Fruit fly (Drosophila melanogaster) whole organism, embryonic: ENCODE measurements around the gene Rchy1.

Experiments
- CG10209 ChIP-seq: fragments of 200-800 bp; sonication (Bioruptor generic); optimal IDR thresholded peaks from 3 replicates; lab custom pipeline; 2017; ENCODE audit warnings: missing biosample characterization, mild to moderate bottlenecking, missing genetic modification characterization, missing genetic modification reagents
- CG11247 ChIP-seq: fragments of 200-800 bp; sonication (Bioruptor generic); IDR thresholded peaks from 2 replicates; pipeline ENCODE4 v1.3.6; 2022; ENCODE audit warnings: missing biosample characterization, missing genetic modification characterization
- CG11560 ChIP-seq: fragments of 200-800 bp; sonication (Bioruptor generic); IDR thresholded peaks from 3 replicates; pipeline ENCODE4 v1.3.6; 2022; ENCODE audit warnings: missing biosample characterization, missing genetic modification characterization
- CG12071 ChIP-seq: fragments of 200-800 bp; sonication (Bioruptor generic); optimal IDR thresholded peaks from 3 replicates; lab custom pipeline; 2018; ENCODE audit warnings: missing biosample characterization, mild to moderate bottlenecking, missing genetic modification characterization
- CG13424 ChIP-seq: fragments of 200-800 bp; sonication (Bioruptor generic); optimal IDR thresholded peaks from 2 replicates; lab custom pipeline; 2019; ENCODE audit warnings: missing biosample characterization, mild to moderate bottlenecking, missing genetic modification characterization, moderate library complexity
- CG15514 ChIP-seq: fragments of 200-800 bp; sonication (Bioruptor generic); optimal IDR thresholded peaks from 3 replicates; lab custom pipeline; 2017; ENCODE audit warnings: missing biosample characterization, missing genetic modification characterization, mild to moderate bottlenecking, moderate library complexity, missing genetic modification reagents
- CG16779 ChIP-seq: fragments of 200-800 bp; sonication (Bioruptor generic); IDR thresholded peaks from 2 replicates; pipeline ENCODE4 v1.3.6; 2022; ENCODE audit warnings: missing biosample characterization, missing genetic modification characterization
- CG1792 ChIP-seq: fragments of 200-800 bp; sonication (Bioruptor generic); optimal IDR thresholded peaks from 2 replicates; lab custom pipeline; 2016; ENCODE audit warnings: missing biosample characterization, missing genetic modification characterization
- CG2116 ChIP-seq: fragments of 200-800 bp; sonication (Bioruptor generic); optimal IDR thresholded peaks from 3 replicates; lab custom pipeline; 2018; ENCODE audit warnings: missing biosample characterization, mild to moderate bottlenecking, missing genetic modification characterization
- CG3847 ChIP-seq: fragments of 200-800 bp; sonication (Bioruptor generic); IDR thresholded peaks from 2 replicates; pipeline ENCODE4 v1.3.6; 2022; ENCODE audit warnings: missing biosample characterization, missing genetic modification characterization
- CG42726 ChIP-seq: fragments of 200-800 bp; sonication (Bioruptor generic); IDR thresholded peaks from 2 replicates; pipeline ENCODE4 v1.3.6; 2022; ENCODE audit warnings: missing biosample characterization, missing genetic modification characterization; ENCODE audit not compliant: partially characterized antibody
- CG4282 ChIP-seq: fragments of 200-800 bp; sonication (Bioruptor generic); optimal IDR thresholded peaks from 2 replicates; lab custom pipeline; 2016; ENCODE audit warnings: missing biosample characterization, missing genetic modification characterization
- CG5245 ChIP-seq: fragments of 200-800 bp; sonication (Bioruptor generic); optimal IDR thresholded peaks from 3 replicates; lab custom pipeline; 2016; ENCODE audit warnings: missing biosample characterization, missing genetic modification characterization
- CG8924 ChIP-seq: fragments of 200-800 bp; optimal IDR thresholded peaks from 3 replicates; lab custom pipeline; 2019; ENCODE audit warnings: missing biosample characterization, mild to moderate bottlenecking, missing genetic modification characterization, moderate library complexity
- CG9609 ChIP-seq: fragments of 200-800 bp; sonication (Bioruptor generic); optimal IDR thresholded peaks from 3 replicates; lab custom pipeline; 2016; ENCODE audit warnings: missing biosample characterization, missing genetic modification characterization
- Dip3 ChIP-seq: fragments of 200-800 bp; sonication (Bioruptor generic); optimal IDR thresholded peaks from 3 replicates; lab custom pipeline; 2016; ENCODE audit warnings: missing biosample characterization, missing genetic modification characterization
- Eip74EF ChIP-seq, 2 experiments: fragments of 200-800 bp in 1 of 2; fragments of >200 bp in 1 of 2; sonication (Bioruptor generic) in 1 of 2; optimal IDR thresholded peaks; 2 replicates each; lab custom pipeline; 2017 to 2019; ENCODE audit warnings: missing biosample characterization in 2 of 2, missing genetic modification characterization in 2 of 2, mild to moderate bottlenecking in 1 of 2, moderate library complexity in 1 of 2
- Ets65A ChIP-seq: fragments of 200-800 bp; sonication (Bioruptor generic); peaks from one replicate; lab custom pipeline; 2016; ENCODE audit warnings: missing biosample characterization, missing genetic modification characterization
- Fer3 ChIP-seq: fragments of 200-800 bp; sonication (Bioruptor generic); optimal IDR thresholded peaks from 2 replicates; lab custom pipeline; 2018; ENCODE audit warnings: missing biosample characterization, mild to moderate bottlenecking, missing genetic modification characterization, moderate library complexity
- HLH4C ChIP-seq: fragments of 200-800 bp; sonication (Bioruptor generic); IDR thresholded peaks from 3 replicates; pipeline ENCODE4 v1.3.6; 2022; ENCODE audit warnings: missing biosample characterization, missing genetic modification characterization; ENCODE audit not compliant: partially characterized antibody
- MBD-R2 ChIP-seq: fragments of 200-800 bp; sonication (Bioruptor generic); IDR thresholded peaks from 2 replicates; pipeline ENCODE4 v1.3.6; 2022; ENCODE audit warnings: missing biosample characterization, missing genetic modification characterization
- Mes4 ChIP-seq: fragments of 200-800 bp; sonication (Bioruptor generic); optimal IDR thresholded peaks from 2 replicates; lab custom pipeline; 2016; ENCODE audit warnings: missing biosample characterization, missing genetic modification characterization
- Oaz ChIP-seq: fragments of 200-800 bp; sonication (Bioruptor generic); IDR thresholded peaks from 2 replicates; pipeline ENCODE4 v1.3.6; 2022; ENCODE audit warnings: missing biosample characterization, missing genetic modification characterization
- Opbp ChIP-seq: fragments of 200-800 bp; sonication (Bioruptor generic); IDR thresholded peaks from 3 replicates; pipeline ENCODE4 v1.3.6; 2022; ENCODE audit warnings: missing biosample characterization, missing genetic modification characterization; ENCODE audit not compliant: partially characterized antibody
- Optix ChIP-seq: fragments of 200-800 bp; sonication (Bioruptor generic); IDR thresholded peaks from 3 replicates; pipeline ENCODE4 v1.3.6; 2022; ENCODE audit warnings: missing biosample characterization, missing genetic modification characterization
- Sry-β ChIP-seq: fragments of 200-800 bp; sonication (Bioruptor generic); optimal IDR thresholded peaks from 2 replicates; lab custom pipeline; 2018; ENCODE audit warnings: missing biosample characterization, mild to moderate bottlenecking, missing genetic modification characterization, moderate library complexity
- Trl ChIP-seq, 3 experiments: fragments of >200 bp in 2 of 3; fragments of 200-800 bp in 1 of 3; sonication (Bioruptor generic) in 1 of 3; optimal IDR thresholded peaks; 2 replicates in 1 of 3; 3 replicates in 2 of 3; lab custom pipeline; 2016 to 2017; ENCODE audit warnings: missing biosample characterization in 1 of 3, missing genetic modification characterization in 1 of 3
- Usf ChIP-seq: fragments of 200-800 bp; sonication (Bioruptor generic); optimal IDR thresholded peaks from 2 replicates; lab custom pipeline; 2017; ENCODE audit warnings: missing genotype, missing biosample characterization, missing genetic modification characterization
- Vsx1 ChIP-seq: fragments of 200-800 bp; sonication (Bioruptor generic); optimal IDR thresholded peaks from 2 replicates; lab custom pipeline; 2017; ENCODE audit warnings: missing biosample characterization, mild to moderate bottlenecking, missing genetic modification characterization, missing genetic modification reagents
- ato ChIP-seq: fragments of 200-800 bp; sonication (Bioruptor generic); IDR thresholded peaks from 2 replicates; pipeline ENCODE4 v1.3.6; 2022; ENCODE audit warnings: missing biosample characterization, missing genetic modification characterization; ENCODE audit not compliant: partially characterized antibody
- btn ChIP-seq: fragments of 200-800 bp; sonication (Bioruptor generic); optimal IDR thresholded peaks from 2 replicates; lab custom pipeline; 2016; ENCODE audit warnings: missing biosample characterization, missing genetic modification characterization
- chif ChIP-seq, 2 experiments: fragments of 200-800 bp; sonication (Bioruptor generic); optimal IDR thresholded peaks; 3 replicates each; lab custom pipeline; 2016; ENCODE audit warnings: missing biosample characterization in 2 of 2, missing genetic modification characterization in 2 of 2
- corto ChIP-seq: fragments of 200-800 bp; sonication (Bioruptor generic); optimal IDR thresholded peaks from 2 replicates; lab custom pipeline; 2016; ENCODE audit warnings: missing biosample characterization, mild to moderate bottlenecking, missing genetic modification characterization, moderate library complexity
- da ChIP-seq: fragments of 200-800 bp; sonication (Bioruptor generic); optimal IDR thresholded peaks from 2 replicates; lab custom pipeline; 2016; ENCODE audit warnings: missing biosample characterization, missing genetic modification characterization
- disco-r ChIP-seq: fragments of 200-800 bp; sonication (Bioruptor generic); optimal IDR thresholded peaks from 2 replicates; lab custom pipeline; 2016; ENCODE audit warnings: missing biosample characterization, missing genetic modification characterization
- eve ChIP-seq, 2 experiments: fragments of >200 bp; optimal IDR thresholded peaks; 2 replicates each; lab custom pipeline; 2017; ENCODE audit warnings: missing biosample characterization in 2 of 2, missing genetic modification characterization in 2 of 2
- gcm ChIP-seq: fragments of 200-800 bp; sonication (Bioruptor generic); optimal IDR thresholded peaks from 2 replicates; lab custom pipeline; 2019; ENCODE audit warnings: missing biosample characterization, mild to moderate bottlenecking, missing genetic modification characterization, moderate library complexity
- gcm2 ChIP-seq: fragments of 200-800 bp; sonication (Bioruptor generic); optimal IDR thresholded peaks from 2 replicates; lab custom pipeline; 2016; ENCODE audit warnings: missing biosample characterization, missing genetic modification characterization
- gro ChIP-seq: fragments of 200-800 bp; sonication (Bioruptor generic); optimal IDR thresholded peaks from 2 replicates; lab custom pipeline; 2016; ENCODE audit warnings: missing biosample characterization, missing genetic modification characterization
- gsb-n ChIP-seq: fragments of 200-800 bp; sonication (Bioruptor generic); optimal IDR thresholded peaks from 3 replicates; lab custom pipeline; 2018; ENCODE audit warnings: missing biosample characterization, mild to moderate bottlenecking, missing genetic modification characterization
- hkb ChIP-seq, 2 experiments: fragments of 200-800 bp in 1 of 2; fragments of >200 bp in 1 of 2; sonication (Bioruptor generic) in 1 of 2; IDR thresholded peaks in 1 of 2; optimal IDR thresholded peaks in 1 of 2; 2 replicates each; pipeline versions ENCODE4 v1.3.6 to Lab custom; 2017 to 2022; ENCODE audit warnings: missing biosample characterization in 1 of 2, missing genetic modification characterization in 1 of 2
- jigr1 ChIP-seq: fragments of 200-800 bp; sonication (Bioruptor generic); IDR thresholded peaks from 3 replicates; pipeline ENCODE4 v1.3.6; 2022; ENCODE audit warnings: missing biosample characterization, missing genetic modification characterization
- lilli ChIP-seq: fragments of 200-800 bp; sonication (Bioruptor generic); optimal IDR thresholded peaks from 3 replicates; lab custom pipeline; 2016; ENCODE audit warnings: missing biosample characterization, missing genetic modification characterization
- pfk ChIP-seq: fragments of 200-800 bp; sonication (Bioruptor generic); optimal IDR thresholded peaks from 2 replicates; lab custom pipeline; 2018; ENCODE audit warnings: missing biosample characterization, mild to moderate bottlenecking, missing genetic modification characterization, moderate library complexity
- prd ChIP-seq, 3 experiments: fragments of >200 bp in 2 of 3; fragments of 200-800 bp in 1 of 3; sonication (Bioruptor generic) in 1 of 3; optimal IDR thresholded peaks in 2 of 3; IDR thresholded peaks in 1 of 3; 2 replicates in 2 of 3; 3 replicates in 1 of 3; pipeline versions ENCODE4 v1.3.6 to Lab custom; 2017 to 2022; ENCODE audit warnings: missing biosample characterization in 1 of 3, missing genetic modification characterization in 1 of 3
- sisA ChIP-seq: fragments of 200-800 bp; sonication (Bioruptor generic); IDR thresholded peaks from 2 replicates; pipeline ENCODE4 v1.3.6; 2022; ENCODE audit warnings: missing biosample characterization, missing genetic modification characterization
- slp2 ChIP-seq: fragments of 200-800 bp; sonication (Bioruptor generic); optimal IDR thresholded peaks from 2 replicates; lab custom pipeline; 2016; ENCODE audit warnings: missing biosample characterization, missing genetic modification characterization
- sr ChIP-seq: fragments of 200-800 bp; sonication (Bioruptor generic); IDR thresholded peaks from 3 replicates; pipeline ENCODE4 v1.3.6; 2022; ENCODE audit warnings: missing biosample characterization, missing genetic modification characterization
- tio ChIP-seq: fragments of 200-800 bp; sonication (Bioruptor generic); optimal IDR thresholded peaks from 2 replicates; lab custom pipeline; 2017; ENCODE audit warnings: missing biosample characterization, missing genetic modification characterization, inconsistent platforms
- tx ChIP-seq: fragments of 200-800 bp; sonication (Bioruptor generic); optimal IDR thresholded peaks from 2 replicates; lab custom pipeline; 2016; ENCODE audit warnings: missing biosample characterization, missing genetic modification characterization
- zfh1 ChIP-seq: fragments of 200-800 bp; sonication (Bioruptor generic); IDR thresholded peaks from 3 replicates; pipeline ENCODE4 v1.3.6; 2022; ENCODE audit warnings: missing biosample characterization, missing genetic modification characterization

Rchy1 gene

DNA sequence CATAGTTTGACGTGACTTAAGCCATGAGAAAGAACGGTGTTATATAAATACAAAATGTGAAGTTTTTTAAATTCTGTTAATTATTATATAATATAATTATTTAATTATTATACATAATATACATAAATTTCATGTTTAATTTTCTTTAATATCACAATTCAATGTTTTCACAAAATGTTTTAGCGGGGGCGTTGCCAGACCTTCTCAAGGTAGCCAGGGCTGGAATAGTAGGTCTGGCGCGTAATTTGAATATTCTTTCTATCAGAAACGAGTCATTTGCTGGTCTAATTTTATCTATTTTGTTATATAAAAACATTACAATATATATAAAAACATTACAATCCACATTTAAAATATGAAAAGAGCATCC is 17.1 kb downstream of the Rchy1 start, which contains the start of gene Acox3 (continued):
- TF ChIP-seq CG5245: no peak
- TF ChIP-seq HLH4C (GFP tag; lab: Robert Waterston, UW): no peak
- TF ChIP-seq Usf (GFP tag; lab: Kevin White, UChicago): no peak
- TF ChIP-seq CG9609 (GFP tag; lab: Kevin White, UChicago): no peak
- TF ChIP-seq da (GFP tag; lab: Kevin White, UChicago): no peak
- no peak for TF ChIP-seq Ets65A (GFP tag; lab: Kevin White, UChicago)
- TF ChIP-seq prd (optimal IDR thresholded peaks at IDR 0.05; lab: Kevin White, UChicago): no peak
- no peak for TF ChIP-seq prd (GFP tag; IDR thresholded peaks at IDR 0.05; lab: Robert Waterston, UW)
- no peak for TF ChIP-seq sisA (GFP tag; lab: Robert Waterston, UW)
- TF ChIP-seq CG13424 (tag; lab: Kevin White, UChicago): no peak
- no peak for TF ChIP-seq btn
- no peak for TF ChIP-seq MBD-R2
- no peak for TF ChIP-seq Trl (optimal IDR thresholded peaks at IDR 0.05; lab: Kevin White, UChicago)
- no peak for TF ChIP-seq Trl (GFP tag; optimal IDR thresholded peaks at IDR 0.05; lab: Kevin White, UChicago)
- peak; percentile 26 for TF ChIP-seq CG2116
- TF ChIP-seq gsb-n (tag; lab: Kevin White, UChicago): no peak
- no peak for TF ChIP-seq pfk
- TF ChIP-seq gcm (GFP tag; lab: Kevin White, UChicago): no peak
- no peak for TF ChIP-seq Dip3 (GFP tag; lab: Kevin White, UChicago)
- no peak for TF ChIP-seq CG1792
- TF ChIP-seq chif (GFP tag; optimal IDR thresholded peaks at IDR 0.05; lab: Kevin White, UChicago): no peak
- TF ChIP-seq lilli: no peak
- no peak for TF ChIP-seq Sry-β (GFP tag; lab: Kevin White, UChicago)
- TF ChIP-seq Mes4: no peak
- TF ChIP-seq CG12071: no peak
- TF ChIP-seq CG8924 (tag; lab: Kevin White, UChicago): peak; percentile 24
- no peak for TF ChIP-seq slp2 (GFP tag; lab: Kevin White, UChicago)
- TF ChIP-seq tx: no peak
- no peak for TF ChIP-seq Opbp (GFP tag; lab: Robert Waterston, UW)
- TF ChIP-seq jigr1: no peak
- no peak for TF ChIP-seq gro (GFP tag; lab: Kevin White, UChicago)
- no peak for TF ChIP-seq CG10209 (GFP tag; lab: Kevin White, UChicago)
- no peak for TF ChIP-seq tio
- TF ChIP-seq Oaz: no peak
- TF ChIP-seq CG11247: no peak
- no peak for TF ChIP-seq CG42726
- TF ChIP-seq CG11560 (tag; lab: Robert Waterston, UW): no peak
- no peak for TF ChIP-seq sr (GFP tag; lab: Robert Waterston, UW)
- TF ChIP-seq CG3847 (GFP tag; lab: Robert Waterston, UW): peak; percentile 32; the same call in 1 of the 2 replicates
- no peak for TF ChIP-seq gcm2 (GFP tag; lab: Kevin White, UChicago)
- TF ChIP-seq Optix (GFP tag; lab: Robert Waterston, UW): no peak
- TF ChIP-seq Eip74EF (GFP tag; optimal IDR thresholded peaks at IDR 0.05; lab: Kevin White, UChicago): no peak
- no peak for TF ChIP-seq hkb (optimal IDR thresholded peaks at IDR 0.05; lab: Kevin White, UChicago)
- no peak for TF ChIP-seq hkb (GFP tag; IDR thresholded peaks at IDR 0.05; lab: Robert Waterston, UW)
- peak; percentile 2 for TF ChIP-seq Vsx1 (GFP tag; lab: Kevin White, UChicago)
- TF ChIP-seq corto (GFP tag; lab: Kevin White, UChicago): no peak
- TF ChIP-seq CG4282 (GFP tag; lab: Kevin White, UChicago): no peak
- TF ChIP-seq ato (GFP tag; lab: Robert Waterston, UW): no peak
- TF ChIP-seq CG15514 (GFP tag; lab: Kevin White, UChicago): peak; percentile 33
- TF ChIP-seq CG16779 (GFP tag; lab: Robert Waterston, UW): no peak
- TF ChIP-seq disco-r (GFP tag; lab: Kevin White, UChicago): no peak
- no peak for TF ChIP-seq Fer3 (tag; lab: Kevin White, UChicago)
- TF ChIP-seq eve (GFP tag; optimal IDR thresholded peaks at IDR 0.05; lab: Kevin White, UChicago): no peak
- no peak for TF ChIP-seq zfh1
